Worm (Caenorhabditis elegans) whole organism, L3 larva: ENCODE data around the gene B0244.4.

Experiments used
- R02D3.7 ChIP-seq: fragments of 150-350 bp; optimal IDR thresholded peaks from 2 replicates; lab custom pipeline; 2014; ENCODE audit warnings: missing biosample characterization, missing genetic modification characterization
- ZK546.5 ChIP-seq: sonication (generic microtip); optimal IDR thresholded peaks from 2 replicates; lab custom pipeline; 2017; ENCODE audit warnings: missing biosample characterization, missing genetic modification characterization
- aly-2 ChIP-seq: fragments of 150-350 bp; optimal IDR thresholded peaks from 2 replicates; lab custom pipeline; 2014; ENCODE audit warnings: missing biosample characterization, missing genetic modification characterization
- ama-1 ChIP-seq: fragments of 150-350 bp; optimal IDR thresholded peaks from 2 replicates; lab custom pipeline; 2018
- ceh-16 ChIP-seq: sonication (generic microtip); optimal IDR thresholded peaks from 2 replicates; lab custom pipeline; 2017; ENCODE audit warnings: missing biosample characterization, missing genetic modification characterization
- ceh-28 ChIP-seq: fragments of 150-350 bp; optimal IDR thresholded peaks from 2 replicates; lab custom pipeline; 2014; ENCODE audit warnings: missing biosample characterization, missing genetic modification reagents, missing genetic modification characterization
- ceh-82 ChIP-seq: fragments of 150-350 bp; optimal IDR thresholded peaks from 2 replicates; lab custom pipeline; 2014; ENCODE audit warnings: missing biosample characterization, missing genetic modification characterization
- ceh-9 ChIP-seq: sonication (generic microtip); optimal IDR thresholded peaks from 2 replicates; lab custom pipeline; 2018; ENCODE audit warnings: missing biosample characterization, missing genetic modification characterization
- daf-12 ChIP-seq: fragments of 150-350 bp; optimal IDR thresholded peaks from 2 replicates; lab custom pipeline; 2014; ENCODE audit warnings: missing biosample characterization, missing genetic modification reagents, missing genetic modification characterization
- egl-27 ChIP-seq: sonication (generic microtip); optimal IDR thresholded peaks from 4 replicates; lab custom pipeline; 2017; ENCODE audit warnings: missing biosample characterization, missing genetic modification reagents, missing genetic modification characterization
- egl-5 ChIP-seq: fragments of 150-350 bp; optimal IDR thresholded peaks from 2 replicates; lab custom pipeline; 2017; ENCODE audit warnings: missing biosample characterization, missing genetic modification reagents, missing genetic modification characterization, inconsistent platforms
- elt-1 ChIP-seq: fragments of 150-350 bp; optimal IDR thresholded peaks from 2 replicates; lab custom pipeline; 2014; ENCODE audit warnings: missing biosample characterization, missing genetic modification characterization
- elt-2 ChIP-seq: sonication (generic microtip); optimal IDR thresholded peaks from 2 replicates; lab custom pipeline; 2016; ENCODE audit warnings: missing genetic modification reagents, mild to moderate bottlenecking, missing genetic modification characterization, missing compliant biosample characterization
- elt-3 ChIP-seq, 3 experiments: fragments of 150-350 bp in 1 of 3; sonication (generic microtip) in 2 of 3; optimal IDR thresholded peaks; 2 replicates in 2 of 3; 4 replicates in 1 of 3; lab custom pipeline; 2014 to 2017; ENCODE audit warnings: missing biosample characterization in 3 of 3, missing genetic modification characterization in 3 of 3
- eor-1 ChIP-seq, 2 experiments: fragments of 150-350 bp; optimal IDR thresholded peaks; 2 replicates each; lab custom pipeline; 2014 to 2018; ENCODE audit warnings: missing biosample characterization in 2 of 2, missing genetic modification characterization in 2 of 2
- fkh-10 ChIP-seq: sonication (generic microtip); optimal IDR thresholded peaks from 2 replicates; lab custom pipeline; 2017; ENCODE audit warnings: missing biosample characterization, missing genetic modification reagents, missing genetic modification characterization
- fkh-2 ChIP-seq: fragments of 150-350 bp; optimal IDR thresholded peaks from 2 replicates; lab custom pipeline; 2014; ENCODE audit warnings: missing biosample characterization, missing genetic modification reagents, missing genetic modification characterization
- fos-1 ChIP-seq: fragments of 150-350 bp; optimal IDR thresholded peaks from 2 replicates; lab custom pipeline; 2014; ENCODE audit warnings: missing biosample characterization, missing genetic modification characterization
- hmg-11 ChIP-seq: sonication (generic microtip); optimal IDR thresholded peaks from 2 replicates; lab custom pipeline; 2016; ENCODE audit warnings: missing genetic modification characterization, missing compliant biosample characterization
- jun-1 ChIP-seq: fragments of 150-350 bp; optimal IDR thresholded peaks from 2 replicates; lab custom pipeline; 2014; ENCODE audit warnings: missing biosample characterization, missing genetic modification reagents, missing genetic modification characterization
- lin-15B ChIP-seq: fragments of 150-350 bp; optimal IDR thresholded peaks from 2 replicates; lab custom pipeline; 2014; ENCODE audit warnings: missing biosample characterization, missing genetic modification characterization
- lin-39 ChIP-seq: fragments of 150-350 bp; optimal IDR thresholded peaks from 2 replicates; lab custom pipeline; 2018; ENCODE audit warnings: missing biosample characterization, missing genetic modification reagents, missing genetic modification characterization
- lsy-12 ChIP-seq: sonication (generic microtip); optimal IDR thresholded peaks from 2 replicates; lab custom pipeline; 2016; ENCODE audit warnings: mild to moderate bottlenecking, missing genetic modification characterization, missing compliant biosample characterization
- mdl-1 ChIP-seq: fragments of 150-350 bp; optimal IDR thresholded peaks from 2 replicates; lab custom pipeline; 2014; ENCODE audit warnings: missing biosample characterization, missing genetic modification characterization
- mml-1 ChIP-seq: fragments of 150-350 bp; sonication (generic microtip); optimal IDR thresholded peaks from 3 replicates; lab custom pipeline; 2014; ENCODE audit warnings: missing biosample characterization, missing genetic modification characterization
- nfya-1 ChIP-seq: sonication (generic microtip); optimal IDR thresholded peaks from 2 replicates; lab custom pipeline; 2017; ENCODE audit warnings: missing genetic modification characterization, mild to moderate bottlenecking, missing compliant biosample characterization, antibody characterized with exemption, moderate library complexity; ENCODE audit not compliant: insufficient read depth
- nhr-11 ChIP-seq: fragments of 150-350 bp; optimal IDR thresholded peaks from 2 replicates; lab custom pipeline; 2014; ENCODE audit warnings: missing biosample characterization, missing genetic modification characterization
- nhr-12 ChIP-seq: fragments of 150-350 bp; optimal IDR thresholded peaks from 2 replicates; lab custom pipeline; 2014; ENCODE audit warnings: missing biosample characterization, missing genetic modification characterization
- nhr-23 ChIP-seq: fragments of 150-350 bp; optimal IDR thresholded peaks from 2 replicates; lab custom pipeline; 2014; ENCODE audit warnings: missing biosample characterization, missing genetic modification reagents, missing genetic modification characterization
- nhr-237 ChIP-seq: fragments of 150-350 bp; optimal IDR thresholded peaks from 2 replicates; lab custom pipeline; 2014; ENCODE audit warnings: missing biosample characterization, missing genetic modification characterization
- nhr-25 ChIP-seq: sonication (generic microtip); optimal IDR thresholded peaks from 2 replicates; lab custom pipeline; 2017; ENCODE audit warnings: missing biosample characterization, missing genetic modification characterization
- nhr-28 ChIP-seq: fragments of 150-350 bp; optimal IDR thresholded peaks from 2 replicates; lab custom pipeline; 2014; ENCODE audit warnings: missing biosample characterization, missing genetic modification characterization
- nhr-43 ChIP-seq: sonication (generic microtip); optimal IDR thresholded peaks from 2 replicates; lab custom pipeline; 2016; ENCODE audit warnings: mild to moderate bottlenecking, missing genetic modification characterization, missing compliant biosample characterization; ENCODE audit not compliant: poor library complexity, severe bottlenecking
- nhr-67 ChIP-seq: fragments of 150-350 bp; optimal IDR thresholded peaks from 2 replicates; lab custom pipeline; 2014; ENCODE audit warnings: missing biosample characterization, missing genetic modification characterization
- nhr-76 ChIP-seq: fragments of 150-350 bp; sonication (generic microtip); optimal IDR thresholded peaks from 5 replicates; lab custom pipeline; 2014; ENCODE audit warnings: missing biosample characterization, missing genetic modification characterization
- nhr-77 ChIP-seq: fragments of 150-350 bp; optimal IDR thresholded peaks from 2 replicates; lab custom pipeline; 2014; ENCODE audit warnings: missing biosample characterization, missing genetic modification characterization
- pha-4 ChIP-seq: fragments of 150-350 bp; optimal IDR thresholded peaks from 2 replicates; lab custom pipeline; 2014; ENCODE audit warnings: missing biosample characterization, missing genetic modification reagents, missing genetic modification characterization
- pqm-1 ChIP-seq: fragments of 150-350 bp; optimal IDR thresholded peaks from 2 replicates; lab custom pipeline; 2017; ENCODE audit warnings: missing biosample characterization, missing genetic modification characterization, inconsistent platforms
- sea-2 ChIP-seq: fragments of 150-350 bp; sonication (generic microtip); optimal IDR thresholded peaks from 4 replicates; lab custom pipeline; 2014; ENCODE audit warnings: missing biosample characterization, missing genetic modification reagents, missing genetic modification characterization
- skn-1 ChIP-seq: fragments of 150-350 bp; optimal IDR thresholded peaks from 2 replicates; lab custom pipeline; 2014; ENCODE audit warnings: missing biosample characterization, missing genetic modification characterization
- snpc-4 ChIP-seq: fragments of 150-350 bp; optimal IDR thresholded peaks from 2 replicates; lab custom pipeline; 2014; ENCODE audit warnings: missing biosample characterization, missing genetic modification characterization
- tbx-2 ChIP-seq: sonication (generic microtip); optimal IDR thresholded peaks from 2 replicates; lab custom pipeline; 2016; ENCODE audit warnings: mild to moderate bottlenecking, missing genetic modification characterization, missing compliant biosample characterization
- unc-39 ChIP-seq: sonication (generic microtip); optimal IDR thresholded peaks from 4 replicates; lab custom pipeline; 2017; ENCODE audit warnings: missing biosample characterization, missing genetic modification characterization
- unc-62 ChIP-seq: fragments of 150-350 bp; sonication (generic microtip); optimal IDR thresholded peaks from 4 replicates; lab custom pipeline; 2014; ENCODE audit warnings: missing biosample characterization, missing genetic modification reagents, missing genetic modification characterization
- zag-1 ChIP-seq: fragments of 150-350 bp; optimal IDR thresholded peaks from 2 replicates; lab custom pipeline; 2014; ENCODE audit warnings: missing biosample characterization, missing genetic modification characterization
- ztf-11 ChIP-seq: fragments of 150-350 bp; optimal IDR thresholded peaks from 2 replicates; lab custom pipeline; 2014; ENCODE audit warnings: missing biosample characterization, missing genetic modification characterization
- ztf-4 ChIP-seq: fragments of 150-350 bp; optimal IDR thresholded peaks from 2 replicates; lab custom pipeline; 2014; ENCODE audit warnings: missing biosample characterization, missing genetic modification characterization

Gene B0244.4

DNA sequence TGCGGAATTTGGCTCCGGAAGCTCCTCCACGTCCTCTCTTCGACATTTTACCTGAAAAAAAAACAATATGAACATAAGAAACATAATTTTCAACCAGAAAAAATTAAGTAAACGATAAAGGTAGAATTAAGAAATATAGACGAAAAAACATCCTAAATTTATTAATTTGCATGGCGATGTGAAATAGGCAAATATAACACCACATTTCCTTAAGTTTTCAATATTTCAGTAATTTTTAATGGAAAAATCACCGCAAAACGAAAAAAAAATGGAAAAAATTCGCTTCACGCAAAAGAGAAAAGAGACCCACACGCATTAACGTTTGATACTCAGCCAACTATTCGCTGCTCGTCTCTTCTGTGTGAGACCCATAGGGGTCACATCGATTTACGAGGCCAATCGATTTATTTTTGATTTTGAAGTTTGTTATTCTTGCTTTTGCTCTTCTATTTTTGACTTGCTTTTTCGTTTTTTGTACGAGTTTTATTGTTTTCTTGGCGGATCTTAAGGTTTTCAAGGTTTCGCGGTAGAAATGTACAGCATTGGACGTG, 41.1 kb upstream of the B0244.4 start, which contains the start of gene rpl-23:
rpl-23 (minus strand) TSS at position 51 of the 551 bp plus-strand sequence.
- no peak for TF ChIP-seq aly-2 (tag; lab: Kevin White, UChicago)
- peak; percentile 97 for TF ChIP-seq nhr-25
- TF ChIP-seq nfya-1 (tag; lab: Kevin White, UChicago), result peak; percentile 96
- TF ChIP-seq ceh-82 (tag; lab: Kevin White, UChicago), result peak; percentile 56
- no peak for TF ChIP-seq ztf-11 (tag; lab: Kevin White, UChicago)
- no peak for TF ChIP-seq nhr-28 (tag; lab: Kevin White, UChicago)
- peak; percentile 99 for TF ChIP-seq nhr-23 (tag; lab: Kevin White, UChicago)
- no peak for TF ChIP-seq sea-2 (GFP tag; lab: Kevin White, UChicago)
- TF ChIP-seq lin-15B (tag; lab: Kevin White, UChicago), result peak; percentile 93
- peak; percentile 96 for TF ChIP-seq ceh-28 (tag; lab: Kevin White, UChicago)
- no peak for TF ChIP-seq eor-1 (tag; optimal IDR thresholded peaks at IDR 0.05; lab: Kevin White, UChicago)
- TF ChIP-seq ceh-16 (tag; lab: Kevin White, UChicago), result peak; percentile 65
- peak; percentile 77 for TF ChIP-seq hmg-11
- no peak for TF ChIP-seq nhr-67 (tag; lab: Kevin White, UChicago)
- TF ChIP-seq ZK546.5 (tag; lab: Kevin White, UChicago), result peak; percentile 3
- peak; percentile 48 for TF ChIP-seq fos-1 (tag; lab: Kevin White, UChicago)
- no peak for TF ChIP-seq mml-1 (tag; lab: Kevin White, UChicago)
- TF ChIP-seq egl-27 (tag; lab: Kevin White, UChicago), result peak; percentile 23
- TF ChIP-seq elt-2 (tag; lab: Kevin White, UChicago), result peak; percentile 55
- TF ChIP-seq nhr-76, result no peak
- no peak for TF ChIP-seq mdl-1 (tag; lab: Kevin White, UChicago)
- TF ChIP-seq zag-1, result peak; percentile 7
- TF ChIP-seq snpc-4 (tag; lab: Kevin White, UChicago), result peak; percentile 84
- no peak for TF ChIP-seq daf-12 (tag; lab: Kevin White, UChicago)
- TF ChIP-seq skn-1 (tag; lab: Kevin White, UChicago), result peak; percentile 85
- peak; percentile 58 for TF ChIP-seq nhr-43
- TF ChIP-seq fkh-2, result no peak
- TF ChIP-seq ztf-4 (tag; lab: Kevin White, UChicago), result no peak
- TF ChIP-seq nhr-12 (tag; lab: Kevin White, UChicago), result no peak
- peak; percentile 81 for TF ChIP-seq fkh-10 (GFP tag; lab: Kevin White, UChicago)
- TF ChIP-seq lsy-12 (tag; lab: Kevin White, UChicago), result peak; percentile 70
- no peak for TF ChIP-seq elt-3 (tag; optimal IDR thresholded peaks at IDR 0.05; lab: Kevin White, UChicago)
- TF ChIP-seq ama-1 (lab: Kevin White, UChicago), result peak; percentile 36
- TF ChIP-seq ceh-9 (tag; lab: Kevin White, UChicago), result no peak
- peak; percentile 91 for TF ChIP-seq pqm-1 (tag; lab: Kevin White, UChicago)
- TF ChIP-seq R02D3.7 (tag; lab: Kevin White, UChicago), result peak; percentile 99
- peak; percentile 99 for TF ChIP-seq pha-4
- peak; percentile 48 for TF ChIP-seq elt-1 (tag; lab: Kevin White, UChicago)
- no peak for TF ChIP-seq unc-39 (tag; lab: Kevin White, UChicago)
- peak; percentile 17 for TF ChIP-seq tbx-2 (tag; lab: Kevin White, UChicago)
- peak; percentile 73 for TF ChIP-seq jun-1 (tag; lab: Kevin White, UChicago)
- TF ChIP-seq nhr-77, result peak; percentile 32
- TF ChIP-seq egl-5 (tag; lab: Kevin White, UChicago), result peak; percentile 97
- TF ChIP-seq lin-39 (tag; lab: Kevin White, UChicago), result peak; percentile 98
- TF ChIP-seq nhr-237 (tag; lab: Kevin White, UChicago), result no peak
- TF ChIP-seq nhr-11, result peak; percentile 80
- TF ChIP-seq unc-62 (GFP tag; lab: Kevin White, UChicago), result no peak
